Worm (Caenorhabditis elegans) whole organism, L3 larva: Measurements from ENCODE around the gene C25H3.7.

Experiments used
- ama-1 ChIP-seq: fragments of 150-350 bp; optimal IDR thresholded peaks from 2 replicates; lab custom pipeline; 2018
- elt-3 ChIP-seq, 3 experiments: fragments of 150-350 bp in 1 of 3; sonication (generic microtip) in 2 of 3; optimal IDR thresholded peaks; 2 replicates in 2 of 3; 4 replicates in 1 of 3; lab custom pipeline; 2014 to 2017; ENCODE audit warnings: missing biosample characterization in 3 of 3, missing genetic modification characterization in 3 of 3
- nhr-11 ChIP-seq: fragments of 150-350 bp; optimal IDR thresholded peaks from 2 replicates; lab custom pipeline; 2014; ENCODE audit warnings: missing biosample characterization, missing genetic modification characterization
- nhr-237 ChIP-seq: fragments of 150-350 bp; optimal IDR thresholded peaks from 2 replicates; lab custom pipeline; 2014; ENCODE audit warnings: missing biosample characterization, missing genetic modification characterization
- nhr-76 ChIP-seq: fragments of 150-350 bp; sonication (generic microtip); optimal IDR thresholded peaks from 5 replicates; lab custom pipeline; 2014; ENCODE audit warnings: missing biosample characterization, missing genetic modification characterization
- pqm-1 ChIP-seq: fragments of 150-350 bp; optimal IDR thresholded peaks from 2 replicates; lab custom pipeline; 2017; ENCODE audit warnings: missing biosample characterization, missing genetic modification characterization, inconsistent platforms
- unc-39 ChIP-seq: sonication (generic microtip); optimal IDR thresholded peaks from 4 replicates; lab custom pipeline; 2017; ENCODE audit warnings: missing biosample characterization, missing genetic modification characterization
- ztf-11 ChIP-seq: fragments of 150-350 bp; optimal IDR thresholded peaks from 2 replicates; lab custom pipeline; 2014; ENCODE audit warnings: missing biosample characterization, missing genetic modification characterization

DNA sequence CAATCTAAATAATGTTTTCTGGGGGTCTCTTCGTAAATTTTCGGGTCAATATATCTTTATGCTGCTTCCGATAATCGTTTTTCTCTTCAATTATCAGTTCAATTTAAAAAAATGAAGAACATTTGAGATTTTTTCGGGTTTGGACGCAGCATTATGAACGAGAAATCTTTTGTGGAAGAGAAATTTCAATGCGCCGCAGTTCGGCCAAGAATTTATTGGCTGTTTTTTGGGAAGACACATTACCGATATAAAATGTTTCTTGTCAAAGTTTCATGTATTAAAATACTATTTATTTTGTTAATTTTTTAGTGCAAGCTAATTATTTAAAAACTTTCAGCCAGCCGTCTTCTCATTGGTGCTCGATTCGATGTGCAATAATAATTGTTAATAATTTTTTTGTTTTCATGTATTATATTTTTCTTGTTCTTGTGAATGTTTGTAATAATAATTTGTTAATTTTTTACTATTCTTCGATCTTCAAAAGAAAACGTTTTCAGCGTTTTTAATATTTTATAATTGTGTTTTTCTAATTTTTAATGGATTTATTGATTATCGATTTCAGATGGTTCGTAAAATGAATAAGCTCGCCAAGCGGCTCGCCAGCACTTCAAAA, 47.1 kb upstream of the C25H3.7 start, which contains the start of the genes C18A3.10 and C18A3.3:
- no peak for TF ChIP-seq pqm-1 (tag; lab: Kevin White, UChicago)
- TF ChIP-seq ztf-11 (tag; lab: Kevin White, UChicago), result no peak
- TF ChIP-seq ama-1 (lab: Kevin White, UChicago), result no peak
- no peak for TF ChIP-seq elt-3 (tag; optimal IDR thresholded peaks at IDR 0.05; lab: Kevin White, UChicago)
- no peak for TF ChIP-seq unc-39 (tag; lab: Kevin White, UChicago)
- TF ChIP-seq nhr-76, result no peak
- TF ChIP-seq nhr-237, result no peak
- TF ChIP-seq nhr-11, result no peak
